Worm (Caenorhabditis elegans) whole organism, young adult: ENCODE results near the gene lys-6.

ENCODE experiments used
- B0336.3 ChIP-seq: fragments of 200-800 bp; sonication (Bioruptor generic); IDR thresholded peaks from 2 replicates; pipeline ENCODE4 v1.3.6; 2022; ENCODE audit warnings: missing genetic modification characterization, missing compliant biosample characterization
- C06A6.2 ChIP-seq: fragments of 200-800 bp; sonication (Bioruptor generic); conservative IDR thresholded peaks from 2 replicates; pipeline ENCODE4 v1.3.6; 2022; ENCODE audit warnings: missing genetic modification characterization, missing compliant biosample characterization
- C17E4.6 ChIP-seq: fragments of 200-800 bp; sonication (Bioruptor generic); IDR thresholded peaks from 2 replicates; pipeline ENCODE4 v1.3.6; 2022; ENCODE audit warnings: missing genetic modification reagents, missing genetic modification characterization, missing compliant biosample characterization
- F10E7.11 ChIP-seq: sonication (generic microtip); optimal IDR thresholded peaks from 2 replicates; lab custom pipeline; 2017; ENCODE audit warnings: mild to moderate bottlenecking, missing genetic modification characterization, moderate library complexity, missing compliant biosample characterization
- F22D6.2 ChIP-seq: sonication (generic microtip); optimal IDR thresholded peaks from 2 replicates; lab custom pipeline; 2016; ENCODE audit warnings: mild to moderate bottlenecking, missing genetic modification characterization, missing compliant biosample characterization
- F37B4.10 ChIP-seq: fragments of 200-800 bp; sonication (Bioruptor generic); IDR thresholded peaks from 2 replicates; pipeline ENCODE4 v1.3.6; 2022; ENCODE audit warnings: missing genetic modification characterization, missing compliant biosample characterization
- F39B2.1 ChIP-seq: fragments of 200-800 bp; sonication (Bioruptor generic); IDR thresholded peaks from 2 replicates; pipeline ENCODE4 v1.3.6; 2022; ENCODE audit warnings: missing genetic modification reagents, missing genetic modification characterization, missing compliant biosample characterization
- F49E8.2 ChIP-seq: sonication (generic microtip); optimal IDR thresholded peaks from 3 replicates; lab custom pipeline; 2017; ENCODE audit warnings: missing genetic modification characterization, mild to moderate bottlenecking, missing compliant biosample characterization, antibody characterized with exemption, moderate library complexity; ENCODE audit not compliant: insufficient read depth
- F57C9.4 ChIP-seq: sonication (generic microtip); optimal IDR thresholded peaks from 2 replicates; lab custom pipeline; 2017; ENCODE audit warnings: mild to moderate bottlenecking, missing genetic modification characterization, missing compliant biosample characterization
- K12H6.12 ChIP-seq: fragments of 200-800 bp; sonication (Bioruptor generic); optimal IDR thresholded peaks from 2 replicates; lab custom pipeline; 2018; ENCODE audit warnings: mild to moderate bottlenecking, missing genetic modification characterization, missing compliant biosample characterization
- T26A5.8 ChIP-seq: sonication (generic microtip); optimal IDR thresholded peaks from 2 replicates; lab custom pipeline; 2016; ENCODE audit warnings: missing genetic modification characterization, missing compliant biosample characterization
- Y56A3A.18 ChIP-seq: fragments of 200-800 bp; sonication (Bioruptor generic); IDR thresholded peaks from 2 replicates; pipeline ENCODE4 v1.3.6; 2022; ENCODE audit warnings: missing genetic modification reagents, missing genetic modification characterization, missing compliant biosample characterization
- Y67H2A.10 ChIP-seq: fragments of 200-800 bp; sonication (Bioruptor generic); conservative IDR thresholded peaks from 2 replicates; pipeline ENCODE4 v1.3.6; 2022; ENCODE audit warnings: missing genetic modification reagents, missing genetic modification characterization, missing compliant biosample characterization
- Y95B8A.8 ChIP-seq: fragments of 200-800 bp; sonication (Bioruptor generic); IDR thresholded peaks from 2 replicates; pipeline ENCODE4 v1.3.6; 2022; ENCODE audit warnings: missing genetic modification reagents, missing genetic modification characterization, missing compliant biosample characterization
- ZK185.1 ChIP-seq: sonication (generic microtip); optimal IDR thresholded peaks from 2 replicates; lab custom pipeline; 2016; ENCODE audit warnings: mild to moderate bottlenecking, missing genetic modification characterization, missing compliant biosample characterization; ENCODE audit not compliant: poor library complexity, severe bottlenecking
- akir-1 ChIP-seq: fragments of 200-800 bp; sonication (Bioruptor generic); optimal IDR thresholded peaks from 2 replicates; lab custom pipeline; 2018; ENCODE audit warnings: mild to moderate bottlenecking, missing genetic modification characterization, moderate library complexity, missing compliant biosample characterization
- aptf-2 ChIP-seq: fragments of 200-800 bp; sonication (Bioruptor generic); conservative IDR thresholded peaks from 2 replicates; pipeline ENCODE4 v1.3.6; 2022; ENCODE audit warnings: missing genetic modification reagents, missing genetic modification characterization, missing compliant biosample characterization
- atf-7 ChIP-seq: sonication (generic microtip); optimal IDR thresholded peaks from 2 replicates; lab custom pipeline; 2017; ENCODE audit warnings: mild to moderate bottlenecking, missing genetic modification characterization, missing compliant biosample characterization
- athp-1 ChIP-seq: sonication (generic microtip); optimal IDR thresholded peaks from 2 replicates; lab custom pipeline; 2017; ENCODE audit warnings: mild to moderate bottlenecking, missing genetic modification characterization, missing compliant biosample characterization
- attf-5 ChIP-seq: fragments of 200-800 bp; sonication (Bioruptor generic); optimal IDR thresholded peaks from 2 replicates; lab custom pipeline; 2018; ENCODE audit warnings: mild to moderate bottlenecking, missing genetic modification characterization, missing compliant biosample characterization
- bed-1 ChIP-seq: fragments of 200-800 bp; sonication (Bioruptor generic); IDR thresholded peaks from 2 replicates; pipeline ENCODE4 v1.3.6; 2022; ENCODE audit warnings: missing genetic modification reagents, missing genetic modification characterization, missing compliant biosample characterization
- cebp-2 ChIP-seq: fragments of 200-800 bp; sonication (Bioruptor generic); IDR thresholded peaks from 2 replicates; pipeline ENCODE4 v1.3.6; 2022; ENCODE audit warnings: missing genetic modification characterization, missing compliant biosample characterization
- ceh-27 ChIP-seq: fragments of 200-800 bp; sonication (Bioruptor generic); optimal IDR thresholded peaks from 2 replicates; lab custom pipeline; 2018; ENCODE audit warnings: mild to moderate bottlenecking, missing genetic modification characterization, moderate library complexity, missing compliant biosample characterization
- die-1 ChIP-seq: sonication (generic microtip); optimal IDR thresholded peaks from 2 replicates; lab custom pipeline; 2016; ENCODE audit warnings: missing genotype, mild to moderate bottlenecking, missing genetic modification characterization, missing compliant biosample characterization
- dpl-1 ChIP-seq: fragments of 150-350 bp; optimal IDR thresholded peaks from 2 replicates; lab custom pipeline; 2014; ENCODE audit warnings: missing biosample characterization, missing genetic modification reagents, missing genetic modification characterization
- egl-44 ChIP-seq: fragments of 200-800 bp; sonication (Bioruptor generic); IDR thresholded peaks from 2 replicates; pipeline ENCODE4 v1.3.6; 2022; ENCODE audit warnings: missing genetic modification reagents, missing genetic modification characterization, missing compliant biosample characterization
- egrh-3 ChIP-seq: fragments of 200-800 bp; sonication (Bioruptor generic); IDR thresholded peaks from 2 replicates; pipeline ENCODE4 v1.3.6; 2022; ENCODE audit warnings: missing genetic modification reagents, missing genetic modification characterization, missing compliant biosample characterization
- ekl-4 ChIP-seq: fragments of 200-800 bp; sonication (Bioruptor generic); IDR thresholded peaks from 2 replicates; pipeline ENCODE4 v1.3.6; 2022; ENCODE audit warnings: missing genetic modification reagents, missing genetic modification characterization, missing compliant biosample characterization
- ets-4 ChIP-seq: fragments of 200-800 bp; sonication (Bioruptor generic); optimal IDR thresholded peaks from 2 replicates; lab custom pipeline; 2018; ENCODE audit warnings: mild to moderate bottlenecking, missing genetic modification characterization, missing compliant biosample characterization
- fkh-3 ChIP-seq: sonication (generic microtip); optimal IDR thresholded peaks from 2 replicates; lab custom pipeline; 2016; ENCODE audit warnings: mild to moderate bottlenecking, missing genetic modification characterization, missing compliant biosample characterization
- lag-1 ChIP-seq: fragments of 200-800 bp; sonication (Bioruptor generic); IDR thresholded peaks from 2 replicates; pipeline ENCODE4 v1.3.6; 2022; ENCODE audit warnings: missing genetic modification reagents, missing genetic modification characterization, missing compliant biosample characterization
- let-526 ChIP-seq: fragments of 200-800 bp; sonication (Bioruptor generic); IDR thresholded peaks from 2 replicates; pipeline ENCODE4 v1.3.6; 2022; ENCODE audit warnings: missing genetic modification reagents, missing genetic modification characterization, missing compliant biosample characterization
- lin-26 ChIP-seq: fragments of 200-800 bp; sonication (Bioruptor generic); IDR thresholded peaks from 2 replicates; pipeline ENCODE4 v1.3.6; 2022; ENCODE audit warnings: missing genetic modification reagents, missing genetic modification characterization, missing compliant biosample characterization
- lin-40 ChIP-seq: sonication (generic microtip); optimal IDR thresholded peaks from 2 replicates; lab custom pipeline; 2016; ENCODE audit warnings: missing genetic modification characterization, mild to moderate bottlenecking, missing compliant biosample characterization, missing genotype, missing genetic modification reagents
- madf-6 ChIP-seq: fragments of 200-800 bp; sonication (Bioruptor generic); IDR thresholded peaks from 2 replicates; pipeline ENCODE4 v1.3.6; 2022; ENCODE audit warnings: missing genetic modification reagents, missing genetic modification characterization, missing compliant biosample characterization
- mxl-1 ChIP-seq: sonication (generic microtip); optimal IDR thresholded peaks from 2 replicates; lab custom pipeline; 2016; ENCODE audit warnings: missing genetic modification characterization, missing compliant biosample characterization
- nfya-2 ChIP-seq: fragments of 200-800 bp; sonication (Bioruptor generic); IDR thresholded peaks from 2 replicates; pipeline ENCODE4 v1.3.6; 2022; ENCODE audit warnings: missing genetic modification reagents, missing genetic modification characterization, missing compliant biosample characterization
- nhr-120 ChIP-seq: fragments of 200-800 bp; sonication (Bioruptor generic); IDR thresholded peaks from 2 replicates; pipeline ENCODE4 v1.3.6; 2022; ENCODE audit warnings: missing genetic modification characterization, missing compliant biosample characterization
- nhr-179 ChIP-seq: sonication (generic microtip); optimal IDR thresholded peaks from 2 replicates; lab custom pipeline; 2016; ENCODE audit warnings: mild to moderate bottlenecking, missing genetic modification characterization, missing compliant biosample characterization
- rec-8 ChIP-seq, 2 experiments: sonication (generic microtip); optimal IDR thresholded peaks; 2 replicates each; lab custom pipeline; 2016; ENCODE audit warnings: mild to moderate bottlenecking in 2 of 2, missing genetic modification characterization in 2 of 2, missing genetic modification reagents in 2 of 2, missing genotype in 2 of 2, missing biosample characterization in 1 of 2, missing compliant biosample characterization in 1 of 2, moderate library complexity in 1 of 2
- rpc-1 ChIP-seq, 2 experiments: fragments of 150-350 bp in 1 of 2; sonication (generic microtip) in 1 of 2; optimal IDR thresholded peaks; 2 replicates each; lab custom pipeline; 2014 to 2018; ENCODE audit warnings: missing biosample characterization in 1 of 2, missing genetic modification characterization in 1 of 2, missing genetic modification reagents in 1 of 2, missing genotype in 1 of 2
- sdz-38 ChIP-seq: sonication (generic microtip); optimal IDR thresholded peaks from 2 replicates; lab custom pipeline; 2016; ENCODE audit warnings: missing genotype, missing genetic modification characterization, missing compliant biosample characterization
- sea-2 ChIP-seq: fragments of 200-800 bp; sonication (Bioruptor generic); IDR thresholded peaks from 2 replicates; pipeline ENCODE4 v1.3.6; 2022; ENCODE audit warnings: missing genetic modification characterization, missing compliant biosample characterization
- snpc-3.4 ChIP-seq: sonication (generic microtip); optimal IDR thresholded peaks from 2 replicates; lab custom pipeline; 2017; ENCODE audit warnings: missing genetic modification characterization, mild to moderate bottlenecking, missing compliant biosample characterization, antibody characterized with exemption, moderate library complexity, missing genotype, missing genetic modification reagents
- tlf-1 ChIP-seq: fragments of 200-800 bp; sonication (Bioruptor generic); optimal IDR thresholded peaks from 2 replicates; lab custom pipeline; 2018; ENCODE audit warnings: mild to moderate bottlenecking, missing genetic modification characterization, missing compliant biosample characterization
- ztf-18 ChIP-seq: sonication (generic microtip); optimal IDR thresholded peaks from 2 replicates; lab custom pipeline; 2016; ENCODE audit warnings: missing genotype, mild to moderate bottlenecking, missing genetic modification characterization, missing compliant biosample characterization
- ztf-22 ChIP-seq: fragments of 200-800 bp; sonication (Bioruptor generic); optimal IDR thresholded peaks from 2 replicates; lab custom pipeline; 2018; ENCODE audit warnings: mild to moderate bottlenecking, missing genetic modification characterization, moderate library complexity, missing compliant biosample characterization

The lys-6 gene

DNA sequence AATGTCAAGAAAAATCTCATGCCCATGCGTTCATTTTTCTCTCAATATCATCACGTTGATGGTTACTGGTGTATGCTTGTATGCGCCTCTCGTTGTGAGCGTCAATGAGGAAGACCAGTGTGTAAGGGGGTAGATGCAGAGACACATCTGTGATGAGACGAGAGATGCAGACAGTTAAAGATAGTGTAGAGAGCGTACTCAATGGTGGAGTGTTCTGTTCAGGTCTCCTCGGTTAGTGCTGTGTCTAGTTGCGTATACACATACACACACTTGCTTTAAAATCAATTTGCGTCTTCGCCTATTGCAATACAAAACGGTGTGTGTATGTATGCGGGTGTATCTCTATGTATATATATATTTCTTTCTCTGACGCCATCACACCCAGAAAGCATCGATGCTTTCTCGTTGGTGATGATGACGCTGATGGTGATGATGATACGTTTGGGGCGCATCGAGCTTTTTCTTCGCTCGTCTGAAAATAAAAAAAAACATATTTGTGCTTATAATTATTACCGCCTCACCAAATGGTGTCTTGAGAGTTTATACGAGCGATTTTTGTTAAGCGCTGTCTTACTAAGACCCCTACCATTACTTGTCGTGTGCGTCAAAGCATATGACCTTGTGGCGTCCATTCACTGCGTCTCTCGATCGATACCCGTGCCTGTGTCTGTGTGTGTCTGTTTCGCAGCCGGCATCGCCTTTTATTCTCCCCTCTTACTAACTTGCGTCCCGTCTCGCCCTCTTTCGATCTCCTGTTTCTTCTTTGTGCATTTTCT is 34.1 kb downstream of the lys-6 start, which contains the start of gene F40F11.3 (continued):
- peak; percentile 75 for TF ChIP-seq K12H6.12 (tag; lab: Kevin White, UChicago)
- TF ChIP-seq ztf-22, result peak; percentile 34
- TF ChIP-seq ets-4 (GFP tag; lab: Kevin White, UChicago), result peak; percentile 41
- TF ChIP-seq T26A5.8 (tag; lab: Kevin White, UChicago), result no peak
- peak; percentile 83 for TF ChIP-seq lin-40
- no peak for TF ChIP-seq aptf-2 (GFP tag; lab: Robert Waterston, UW)
- TF ChIP-seq tlf-1, result peak; percentile 48
- TF ChIP-seq nhr-120 (GFP tag; lab: Robert Waterston, UW), result no peak
- no peak for TF ChIP-seq nhr-179 (tag; lab: Kevin White, UChicago)
- TF ChIP-seq C17E4.6, result no peak
- TF ChIP-seq attf-5, result peak; percentile 90
- peak; percentile 83 for TF ChIP-seq Y56A3A.18
- TF ChIP-seq nfya-2, result 0 out of 2 replicates have a peak, but pooled peaks have one; percentile 10
- TF ChIP-seq ztf-18 (tag; lab: Kevin White, UChicago), result peak; percentile 2
- TF ChIP-seq ZK185.1 (tag; lab: Kevin White, UChicago), result peak; percentile 79
- peak; percentile 26 for TF ChIP-seq athp-1 (tag; lab: Kevin White, UChicago)
- TF ChIP-seq snpc-3.4 (tag; lab: Kevin White, UChicago), result no peak
- TF ChIP-seq F10E7.11 (tag; lab: Kevin White, UChicago), result no peak
- no peak for TF ChIP-seq F22D6.2 (tag; lab: Kevin White, UChicago)
- peak; percentile 77 for TF ChIP-seq let-526
- TF ChIP-seq bed-1, result no peak
- no peak for TF ChIP-seq sdz-38
- TF ChIP-seq dpl-1 (GFP tag; lab: Kevin White, UChicago), result peak; percentile 32
- no peak for TF ChIP-seq rpc-1 (optimal IDR thresholded peaks at IDR 0.05; lab: Kevin White, UChicago)
- TF ChIP-seq rpc-1 (tag; optimal IDR thresholded peaks at IDR 0.05; lab: Kevin White, UChicago), result no peak
- TF ChIP-seq akir-1, result peak; percentile 38
- peak; percentile 66; the same call in 1 of the 2 replicates for TF ChIP-seq lin-26
- TF ChIP-seq madf-6 (GFP tag; lab: Robert Waterston, UW), result peak; percentile 8; the same call in 1 of the 2 replicates
- TF ChIP-seq Y95B8A.8, result 0 out of 2 replicates have a peak, but pooled peaks have one; percentile 14
- TF ChIP-seq F37B4.10 (GFP tag; lab: Robert Waterston, UW), result no peak
- no peak for TF ChIP-seq F57C9.4 (tag; lab: Kevin White, UChicago)
- TF ChIP-seq B0336.3 (GFP tag; lab: Robert Waterston, UW), result peak; percentile 26
- peak; percentile 78; the same call in 1 of the 2 replicates for TF ChIP-seq C06A6.2 (GFP tag; lab: Robert Waterston, UW)
- TF ChIP-seq ceh-27 (GFP tag; lab: Kevin White, UChicago), result peak; percentile 94
- no peak for TF ChIP-seq mxl-1 (tag; lab: Kevin White, UChicago)
- 0 out of 2 replicates have a peak, but pooled peaks have one; percentile 47 for TF ChIP-seq cebp-2
- no peak for TF ChIP-seq egrh-3 (GFP tag; lab: Robert Waterston, UW)
- no peak for TF ChIP-seq fkh-3
- TF ChIP-seq F49E8.2, result no peak
- TF ChIP-seq egl-44, result peak; percentile 64; the same call in 1 of the 2 replicates
- no peak for TF ChIP-seq rec-8 (tag; optimal IDR thresholded peaks at IDR 0.05; lab: Kevin White, UChicago)
- peak; percentile 42 for TF ChIP-seq atf-7 (tag; lab: Kevin White, UChicago)
- peak; percentile 54 for TF ChIP-seq die-1
- TF ChIP-seq lag-1 (GFP tag; lab: Robert Waterston, UW), result no peak
- peak; percentile 73 for TF ChIP-seq ekl-4 (GFP tag; lab: Robert Waterston, UW)
- TF ChIP-seq Y67H2A.10, result 0 out of 2 replicates have a peak, but pooled peaks have one; percentile 37
- TF ChIP-seq F39B2.1, result no peak
- TF ChIP-seq sea-2 (GFP tag; lab: Robert Waterston, UW), result no peak
